Comparison of ENCODE assay signal across 1 fruit fly cellular context in the genomic region with DNA sequence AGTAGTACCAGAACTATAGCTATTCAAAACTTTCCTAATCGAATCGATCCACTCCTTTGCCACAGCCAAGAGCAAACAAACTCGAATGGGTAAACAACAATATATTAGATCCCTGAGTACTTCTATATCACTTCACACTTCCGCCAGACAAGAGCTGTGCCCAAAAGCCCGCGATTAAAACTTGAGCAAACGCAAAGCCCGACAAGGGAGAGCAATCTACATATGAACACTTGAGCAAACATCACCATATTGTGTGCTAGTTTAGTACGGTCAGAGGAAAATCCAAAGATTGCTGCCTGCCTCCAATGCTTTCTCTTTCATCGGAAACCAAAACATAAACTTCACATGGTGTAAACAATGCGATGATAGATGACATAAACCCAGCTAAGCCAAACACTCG.
TF ChIP-seq lines count a peak whose summit lies in the region.

No protein-coding gene starts in this region.

TF ChIP-seq in whole organism, embryonic, 481 proteins besides CTCF, POLR2A, EP300 and RAD21 (continued from another document):
- TF ChIP-seq lbe (GFP tag; optimal IDR thresholded peaks at IDR 0.05; lab: Kevin White, UChicago) (no peak), sug (tag; optimal IDR thresholded peaks at IDR 0.05; lab: Kevin White, UChicago) (no peak), Hey (tag; optimal IDR thresholded peaks at IDR 0.05; lab: Kevin White, UChicago) (peak; percentile 34), mam (GFP tag; optimal IDR thresholded peaks at IDR 0.05; lab: Kevin White, UChicago) (no peak), zfh2 (GFP tag; optimal IDR thresholded peaks at IDR 0.05; lab: Kevin White, UChicago) (no peak), CG6813 (GFP tag; optimal IDR thresholded peaks at IDR 0.05; lab: Kevin White, UChicago) (peak; percentile 60), CG9727 (GFP tag; optimal IDR thresholded peaks at IDR 0.05; lab: Kevin White, UChicago) (no peak), Pdp1 (GFP tag; optimal IDR thresholded peaks at IDR 0.05; lab: Kevin White, UChicago) (peak in 1 of 2 experiments; percentile 2), CG17568 (GFP tag; optimal IDR thresholded peaks at IDR 0.05; lab: Kevin White, UChicago) (peak; percentile 41), Hr39 (optimal IDR thresholded peaks at IDR 0.05; lab: Kevin White, UChicago) (no peak), CG10543 (GFP tag; optimal IDR thresholded peaks at IDR 0.05; lab: Kevin White, UChicago) (peak; percentile 59), ci (GFP tag; IDR thresholded peaks at IDR 0.05; lab: Robert Waterston, UW) (no peak), HLH3B (GFP tag; IDR thresholded peaks at IDR 0.05; lab: Robert Waterston, UW) (peak; percentile 18; the same call in 1 of the 2 replicates), CG16815 (GFP tag; optimal IDR thresholded peaks at IDR 0.05; lab: Kevin White, UChicago) (no peak), NK7.1 (GFP tag; optimal IDR thresholded peaks at IDR 0.05; lab: Kevin White, UChicago) (no peak), CG10654 (GFP tag; optimal IDR thresholded peaks at IDR 0.05; lab: Kevin White, UChicago) (no peak), CG32532 (GFP tag; IDR thresholded peaks at IDR 0.05; lab: Robert Waterston, UW) (no peak), PHDP (tag; optimal IDR thresholded peaks at IDR 0.05; lab: Kevin White, UChicago) (peak; percentile 52), Meics (GFP tag; optimal IDR thresholded peaks at IDR 0.05; lab: Kevin White, UChicago) (no peak), lola (GFP tag; optimal IDR thresholded peaks at IDR 0.05; lab: Kevin White, UChicago) (no peak), Sry-β (GFP tag; optimal IDR thresholded peaks at IDR 0.05; lab: Kevin White, UChicago) (no peak), CG34422 (GFP tag; IDR thresholded peaks at IDR 0.05; lab: Robert Waterston, UW) (no peak), Fer1 (GFP tag; optimal IDR thresholded peaks at IDR 0.05; lab: Kevin White, UChicago) (peak; percentile 49), CG12219 (GFP tag; optimal IDR thresholded peaks at IDR 0.05; lab: Kevin White, UChicago) (peak; percentile 4), Med (GFP tag; lab: Kevin White, UChicago) (peak; percentile 86), kay (GFP tag; optimal IDR thresholded peaks at IDR 0.05; lab: Kevin White, UChicago) (peak; percentile 2), croc (GFP tag; conservative IDR thresholded peaks at IDR 0.05; lab: Robert Waterston, UW) (no peak), Eip74EF (GFP tag; optimal IDR thresholded peaks at IDR 0.05; lab: Kevin White, UChicago) (peak in 1 of 2 experiments; percentile 34), Camta (GFP tag; optimal IDR thresholded peaks at IDR 0.05; lab: Kevin White, UChicago) (no peak), nerfin-1 (tag; optimal IDR thresholded peaks at IDR 0.05; lab: Kevin White, UChicago) (peak; percentile 28), Lpt (GFP tag; optimal IDR thresholded peaks at IDR 0.05; lab: Kevin White, UChicago) (no peak), jumu (GFP tag; optimal IDR thresholded peaks at IDR 0.05; lab: Kevin White, UChicago) (no peak), org-1 (GFP tag; optimal IDR thresholded peaks at IDR 0.05; lab: Kevin White, UChicago) (peak; percentile 38), fd96Cb (tag; optimal IDR thresholded peaks at IDR 0.05; lab: Kevin White, UChicago) (no peak), ATbp (GFP tag; optimal IDR thresholded peaks at IDR 0.05; lab: Kevin White, UChicago) (peak; percentile 61), CG1792 (GFP tag; optimal IDR thresholded peaks at IDR 0.05; lab: Kevin White, UChicago) (peak; percentile 57), dpn (GFP tag; optimal IDR thresholded peaks at IDR 0.05; lab: Kevin White, UChicago) (no peak), CG13424 (tag; optimal IDR thresholded peaks at IDR 0.05; lab: Kevin White, UChicago) (peak; percentile 8), CG15601 (tag; optimal IDR thresholded peaks at IDR 0.05; lab: Kevin White, UChicago) (peak; percentile 32), CG10209 (GFP tag; optimal IDR thresholded peaks at IDR 0.05; lab: Kevin White, UChicago) (no peak), Spps (tag; optimal IDR thresholded peaks at IDR 0.05; lab: Kevin White, UChicago) (no peak), dm (GFP tag; optimal IDR thresholded peaks at IDR 0.05; lab: Kevin White, UChicago) (no peak), ERR (GFP tag; optimal IDR thresholded peaks at IDR 0.05; lab: Kevin White, UChicago) (no peak), CG13296 (GFP tag; optimal IDR thresholded peaks at IDR 0.05; lab: Kevin White, UChicago) (peak; percentile 18), Rfx (GFP tag; IDR thresholded peaks at IDR 0.05; lab: Robert Waterston, UW) (no peak), MTF-1 (GFP tag; optimal IDR thresholded peaks at IDR 0.05; lab: Kevin White, UChicago; ENCODE audit: borderline replicate concordance) (peak; percentile 17), hkb (optimal IDR thresholded peaks at IDR 0.05; lab: Kevin White, UChicago) (no peak), hkb (GFP tag; IDR thresholded peaks at IDR 0.05; lab: Robert Waterston, UW) (no peak), CHES-1-like (GFP tag; optimal IDR thresholded peaks at IDR 0.05; lab: Kevin White, UChicago) (no peak), abd-A (tag; optimal IDR thresholded peaks at IDR 0.05; lab: Kevin White, UChicago) (no peak), MBD-R2 (GFP tag; IDR thresholded peaks at IDR 0.05; lab: Robert Waterston, UW) (no peak), ssp (GFP tag; IDR thresholded peaks at IDR 0.05; lab: Robert Waterston, UW) (no peak), CG15514 (GFP tag; optimal IDR thresholded peaks at IDR 0.05; lab: Kevin White, UChicago) (peak; percentile 17), CrebB (tag; optimal IDR thresholded peaks at IDR 0.05; lab: Kevin White, UChicago) (peak; percentile 4), CG4282 (GFP tag; optimal IDR thresholded peaks at IDR 0.05; lab: Kevin White, UChicago) (no peak), CG34376 (GFP tag; optimal IDR thresholded peaks at IDR 0.05; lab: Kevin White, UChicago) (peak; percentile 9), wdn (GFP tag; IDR thresholded peaks at IDR 0.05; lab: Robert Waterston, UW) (no peak), pfk (GFP tag; optimal IDR thresholded peaks at IDR 0.05; lab: Kevin White, UChicago) (peak; percentile 44), odd (GFP tag; optimal IDR thresholded peaks at IDR 0.05; lab: Kevin White, UChicago) (peak; percentile 36), CG11696 (GFP tag; IDR thresholded peaks at IDR 0.05; lab: Robert Waterston, UW) (peak; percentile 8; the same call in 1 of the 2 replicates)
